Worm (Caenorhabditis elegans): ENCODE measurements around the gene T16G12.9.
A peak's percentile ranks its signal among the peaks of the same experiment; 100 is the strongest.

Gene T16G12.9

DNA sequence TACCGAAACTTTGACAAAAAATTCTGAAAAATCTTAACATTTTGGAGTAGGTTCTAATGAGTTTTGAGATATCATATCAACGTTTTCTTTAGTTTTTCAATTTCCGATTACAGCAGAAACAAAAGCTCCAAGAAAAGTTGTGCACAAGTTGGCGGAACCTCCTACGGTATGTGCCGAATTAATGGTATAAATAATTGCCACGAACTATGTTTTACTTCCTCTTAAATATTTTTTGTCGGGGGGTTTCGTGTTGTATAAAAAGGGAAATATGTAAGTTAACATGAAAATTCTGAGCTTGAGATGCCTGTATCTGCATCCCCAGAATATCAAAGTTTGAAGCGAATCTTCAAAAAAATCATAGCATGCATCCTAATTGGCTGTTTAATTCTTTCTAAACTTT lies 44.2 kb downstream of the T16G12.9 start, which contains the start of gene M04D8.8:
M04D8.8 (plus strand) TSS at position 301 of the 400 bp plus-strand sequence.
- TF ChIP-seq zip-11 (GFP tag; IDR thresholded peaks at IDR 0.05) (no peak), unc-62 (GFP tag; optimal IDR thresholded peaks at IDR 0.05 in 1 of 2) (peak in 1 of 2 experiments; percentile 7), unc-62 (tag; optimal IDR thresholded peaks at IDR 0.05) (no peak)

DNA sequence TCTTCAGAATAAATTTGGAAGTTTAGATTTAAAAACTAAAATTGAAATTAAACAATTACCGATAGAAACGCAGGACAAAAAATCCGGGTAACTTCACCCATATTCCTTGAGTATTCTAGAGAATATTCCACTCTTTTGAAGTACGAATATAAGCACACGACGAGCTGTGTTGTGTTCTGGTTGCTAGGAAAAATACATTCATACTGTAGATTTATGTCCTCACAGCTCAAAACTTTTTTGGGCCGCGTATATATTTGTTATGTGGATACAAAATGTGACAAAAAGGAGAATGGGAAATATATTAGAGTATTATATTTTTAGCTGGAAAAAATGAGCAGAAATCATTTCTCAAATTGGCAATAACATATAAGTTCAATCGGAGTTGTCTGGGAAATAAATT lies 44.8 kb downstream of the T16G12.9 start, which contains the start of gene M04D8.5:
M04D8.5 (minus strand) TSS at position 101 of the 400 bp plus-strand sequence.
- no peak for TF ChIP-seq lin-38 (GFP tag; IDR thresholded peaks at IDR 0.05)
- no peak for TF ChIP-seq mes-2 (tag; optimal IDR thresholded peaks at IDR 0.05; ENCODE audit: poor library complexity, severe bottlenecking)
- no peak for TF ChIP-seq nhr-41 (GFP tag; IDR thresholded peaks at IDR 0.05)
- no peak for TF ChIP-seq ceh-82 (tag; optimal IDR thresholded peaks at IDR 0.05)

DNA sequence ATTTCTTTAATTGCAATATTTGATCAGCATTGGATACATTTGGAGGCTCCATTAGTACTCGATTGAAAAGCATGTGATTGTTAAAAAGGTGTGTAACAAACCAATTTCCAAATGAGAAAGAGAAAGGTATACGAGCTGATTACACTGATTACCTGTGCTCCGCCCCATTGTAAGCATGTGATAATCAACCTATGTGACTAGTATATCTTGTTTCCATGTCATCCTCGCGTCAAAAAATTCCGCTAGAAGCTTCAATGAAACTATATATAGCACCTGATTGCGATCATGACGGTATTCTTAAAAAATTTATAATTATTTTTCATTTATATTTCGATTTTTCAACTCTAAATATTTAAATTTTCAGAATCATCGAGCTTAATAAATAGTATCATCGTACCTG lies 47.5 kb downstream of the T16G12.9 start, which contains the start of gene M04D8.4:
M04D8.4 (minus strand) TSS at position 101 of the 400 bp plus-strand sequence.
- TF ChIP-seq dmd-8 (GFP tag; IDR thresholded peaks at IDR 0.05) (no peak), lin-15B (tag; optimal IDR thresholded peaks at IDR 0.05) (no peak), lin-13 (GFP tag; optimal IDR thresholded peaks at IDR 0.05) (no peak), ceh-82 (tag; optimal IDR thresholded peaks at IDR 0.05) (no peak), aly-2 (tag; optimal IDR thresholded peaks at IDR 0.05) (no peak), ama-1 (optimal IDR thresholded peaks at IDR 0.05) (no peak), Y75B8A.6 (GFP tag; IDR thresholded peaks at IDR 0.05) (no peak), zip-2 (tag; optimal IDR thresholded peaks at IDR 0.05) (no peak), nhr-48 (tag; optimal IDR thresholded peaks at IDR 0.05) (no peak), T26A8.4 (GFP tag; IDR thresholded peaks at IDR 0.05) (no peak)

DNA sequence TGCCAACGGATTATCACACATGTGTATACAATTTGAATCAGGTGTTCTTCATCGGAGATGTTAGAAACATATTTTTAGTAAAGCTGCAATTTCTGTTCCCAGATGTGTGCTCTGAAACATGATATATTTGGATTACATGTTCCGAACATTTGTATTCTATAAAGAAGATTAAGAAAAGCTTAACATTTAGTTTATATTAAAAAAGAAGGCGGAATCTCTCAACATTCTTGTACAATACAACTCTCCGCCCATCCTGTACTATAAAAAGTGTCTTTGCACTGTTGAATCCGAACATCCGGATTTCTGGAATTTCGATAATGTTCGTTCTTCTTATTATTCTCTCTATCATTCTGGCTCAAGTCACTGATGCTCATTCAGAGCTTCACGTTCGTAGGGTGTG lies 50.1 kb downstream of the T16G12.9 start, which contains the start of gene ins-23:
ins-23 (plus strand) TSS at position 301 of the 400 bp plus-strand sequence.
- TF ChIP-seq aha-1 (tag), result peak; percentile 58
- TF ChIP-seq hlh-11 (tag; optimal IDR thresholded peaks at IDR 0.05), result no peak
- no peak for TF ChIP-seq zip-2 (tag; optimal IDR thresholded peaks at IDR 0.05)
